ENCODE assay signal across 8 worm cellular contexts in the genomic region with DNA sequence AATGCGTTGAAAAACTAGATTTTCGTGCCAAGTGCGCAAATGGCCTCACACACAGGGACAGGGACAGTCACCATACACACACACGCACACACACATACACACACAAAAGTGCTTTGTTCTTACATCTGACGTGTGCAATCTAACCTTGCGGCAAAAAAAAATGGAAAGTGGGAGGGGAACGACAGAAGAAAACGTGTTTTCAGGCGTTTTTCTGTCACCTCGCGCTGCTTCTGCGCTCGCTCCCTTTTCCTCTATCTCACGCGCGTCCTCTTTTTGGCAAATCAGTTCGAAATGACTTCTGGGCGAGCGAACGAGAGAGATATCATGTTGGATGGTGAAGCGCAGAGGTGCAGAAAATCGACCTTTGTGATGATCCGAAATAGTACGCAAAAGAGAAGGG.
TF ChIP-seq lines count a peak whose summit lies in the region.

No protein-coding gene starts in this region.

TF ChIP-seq in whole organism, L1 larva, 84 proteins besides CTCF, POLR2A, EP300 and RAD21 (continues in another document):
- TF ChIP-seq ceh-90 (tag; optimal IDR thresholded peaks at IDR 0.05; lab: Kevin White, UChicago) (no peak), lin-35 (GFP tag; optimal IDR thresholded peaks at IDR 0.05; lab: Kevin White, UChicago) (peak in 1 of 2 experiments; percentile 46), elt-3 (tag; optimal IDR thresholded peaks at IDR 0.05; lab: Kevin White, UChicago) (peak in 2 of 6 experiments; percentile 25 to 47), mab-9 (GFP tag; IDR thresholded peaks at IDR 0.05; lab: Robert Waterston, UW) (no peak), nhr-84 (tag; optimal IDR thresholded peaks at IDR 0.05; lab: Kevin White, UChicago) (no peak), lir-3 (tag; optimal IDR thresholded peaks at IDR 0.05; lab: Kevin White, UChicago; ENCODE audit: poor library complexity) (no peak), hpl-2 (GFP tag; optimal IDR thresholded peaks at IDR 0.05; lab: Kevin White, UChicago) (no peak), ceh-63 (GFP tag; optimal IDR thresholded peaks at IDR 0.05; lab: Kevin White, UChicago) (no peak), mep-1 (tag; optimal IDR thresholded peaks at IDR 0.05; lab: Kevin White, UChicago) (no peak), isw-1 (GFP tag; IDR thresholded peaks at IDR 0.05; lab: Robert Waterston, UW) (no peak), tbx-2 (tag; optimal IDR thresholded peaks at IDR 0.05; lab: Kevin White, UChicago) (no peak)

TF ChIP-seq in whole organism, L2 larva, 48 proteins besides CTCF, POLR2A, EP300 and RAD21 (continues in another document):
- TF ChIP-seq fos-1 (tag; optimal IDR thresholded peaks at IDR 0.05; lab: Kevin White, UChicago) (peak; percentile 44), lsy-2 (tag; optimal IDR thresholded peaks at IDR 0.05; lab: Kevin White, UChicago) (no peak), sem-4 (tag; optimal IDR thresholded peaks at IDR 0.05; lab: Kevin White, UChicago) (peak; percentile 77), lin-11 (tag; optimal IDR thresholded peaks at IDR 0.05; lab: Kevin White, UChicago) (no peak), nhr-237 (tag; optimal IDR thresholded peaks at IDR 0.05; lab: Kevin White, UChicago) (no peak), nhr-129 (tag; optimal IDR thresholded peaks at IDR 0.05; lab: Kevin White, UChicago) (peak; percentile 46), dmd-4 (tag; optimal IDR thresholded peaks at IDR 0.05; lab: Kevin White, UChicago) (no peak), nhr-12 (tag; optimal IDR thresholded peaks at IDR 0.05; lab: Kevin White, UChicago) (no peak), nhr-21 (tag; optimal IDR thresholded peaks at IDR 0.05; lab: Kevin White, UChicago) (peak; percentile 67), ztf-4 (tag; optimal IDR thresholded peaks at IDR 0.05; lab: Kevin White, UChicago) (no peak), egl-27 (tag; optimal IDR thresholded peaks at IDR 0.05; lab: Kevin White, UChicago) (peak; percentile 17)

TF ChIP-seq in whole organism, L3 larva, 47 proteins besides CTCF, POLR2A, EP300 and RAD21 (continues in another document):
- peak; percentile 99 for TF ChIP-seq nhr-25 (tag; optimal IDR thresholded peaks at IDR 0.05; lab: Kevin White, UChicago)
- peak; percentile 87 for TF ChIP-seq nhr-43 (tag; optimal IDR thresholded peaks at IDR 0.05; lab: Kevin White, UChicago; ENCODE audit: poor library complexity, severe bottlenecking)
- TF ChIP-seq fkh-10 (GFP tag; optimal IDR thresholded peaks at IDR 0.05; lab: Kevin White, UChicago), result no peak
- peak; percentile 37 for TF ChIP-seq elt-2 (tag; optimal IDR thresholded peaks at IDR 0.05; lab: Kevin White, UChicago)
- peak; percentile 45 for TF ChIP-seq nfya-1 (tag; optimal IDR thresholded peaks at IDR 0.05; lab: Kevin White, UChicago; ENCODE audit: insufficient read depth)
- TF ChIP-seq pqm-1 (tag; optimal IDR thresholded peaks at IDR 0.05; lab: Kevin White, UChicago), result peak; percentile 10
- peak in 1 of 3 experiments; percentile 75 for TF ChIP-seq elt-3 (tag; optimal IDR thresholded peaks at IDR 0.05; lab: Kevin White, UChicago)
- peak; percentile 79 for TF ChIP-seq lsy-12 (tag; optimal IDR thresholded peaks at IDR 0.05; lab: Kevin White, UChicago)
- TF ChIP-seq ceh-82 (tag; optimal IDR thresholded peaks at IDR 0.05; lab: Kevin White, UChicago), result no peak
- TF ChIP-seq hmg-11 (tag; optimal IDR thresholded peaks at IDR 0.05; lab: Kevin White, UChicago), result peak; percentile 47

TF ChIP-seq in whole organism, L4 larva, 104 proteins besides CTCF, POLR2A, EP300 and RAD21 (continues in another document):
- TF ChIP-seq lin-15B (tag; optimal IDR thresholded peaks at IDR 0.05; lab: Kevin White, UChicago), result no peak
- TF ChIP-seq unc-62 (GFP tag; optimal IDR thresholded peaks at IDR 0.05 in 1 of 2; lab: Kevin White, UChicago), result peak in 1 of 2 experiments; percentile 97
- TF ChIP-seq unc-62 (tag; optimal IDR thresholded peaks at IDR 0.05; lab: Kevin White, UChicago), result no peak
- TF ChIP-seq hlh-30 (tag; optimal IDR thresholded peaks at IDR 0.05; lab: Kevin White, UChicago; ENCODE audit: insufficient read depth), result peak; percentile 91
- peak; percentile 68 to 93 for TF ChIP-seq mdl-1 (tag; optimal IDR thresholded peaks at IDR 0.05; lab: Kevin White, UChicago)
- TF ChIP-seq aha-1 (tag; lab: Kevin White, UChicago), result peak; percentile 99
- no peak for TF ChIP-seq mdt-29 (GFP tag; IDR thresholded peaks at IDR 0.05; lab: Robert Waterston, UW)
- TF ChIP-seq ces-1 (GFP tag; optimal IDR thresholded peaks at IDR 0.05; lab: Kevin White, UChicago), result no peak
- TF ChIP-seq set-16 (GFP tag; IDR thresholded peaks at IDR 0.05; lab: Robert Waterston, UW), result peak; percentile 57
- TF ChIP-seq lim-7 (GFP tag; IDR thresholded peaks at IDR 0.05; lab: Robert Waterston, UW), result no peak
- TF ChIP-seq ztf-11 (tag; optimal IDR thresholded peaks at IDR 0.05; lab: Kevin White, UChicago), result no peak

TF ChIP-seq in whole organism, late embryonic, 69 proteins besides CTCF, POLR2A, EP300 and RAD21:
- TF ChIP-seq rnt-1 (tag; optimal IDR thresholded peaks at IDR 0.05; lab: Kevin White, UChicago), result peak; percentile 40
- TF ChIP-seq elt-4 (tag; optimal IDR thresholded peaks at IDR 0.05; lab: Kevin White, UChicago), result no peak
- peak; percentile 25 for TF ChIP-seq tbx-2 (tag; optimal IDR thresholded peaks at IDR 0.05; lab: Kevin White, UChicago)

TF ChIP-seq in whole organism, midembryonic, 9 proteins besides CTCF, POLR2A, EP300 and RAD21:
- TF ChIP-seq ref-1 (GFP tag; conservative IDR thresholded peaks at IDR 0.05; lab: Robert Waterston, UW) (no peak), tab-1 (GFP tag; IDR thresholded peaks at IDR 0.05; lab: Robert Waterston, UW) (no peak), flt-1 (GFP tag; IDR thresholded peaks at IDR 0.05; lab: Robert Waterston, UW) (no peak), klf-2 (GFP tag; conservative IDR thresholded peaks at IDR 0.05; lab: Robert Waterston, UW) (no peak), ztf-29 (GFP tag; IDR thresholded peaks at IDR 0.05; lab: Robert Waterston, UW) (no peak), med-1 (GFP tag; optimal IDR thresholded peaks at IDR 0.05; lab: Kevin White, UChicago; ENCODE audit: insufficient read depth) (no peak), ztf-23 (GFP tag; IDR thresholded peaks at IDR 0.05; lab: Robert Waterston, UW) (0 out of 2 replicates have a peak, but pooled peaks have one; percentile 49)
TF ChIP-seq in whole organism, midembryonic: peak in this region for 1.

TF ChIP-seq in whole organism, mixed stage, embryonic, 35 proteins besides CTCF, POLR2A, EP300 and RAD21:
- TF ChIP-seq blmp-1 (tag; optimal IDR thresholded peaks at IDR 0.05; lab: Kevin White, UChicago) (peak; percentile 17), unc-120 (tag; optimal IDR thresholded peaks at IDR 0.05; lab: Kevin White, UChicago; ENCODE audit: poor library complexity, severe bottlenecking) (peak; percentile 5), sptf-1 (tag; optimal IDR thresholded peaks at IDR 0.05; lab: Kevin White, UChicago) (no peak), mab-5 (tag; optimal IDR thresholded peaks at IDR 0.05; lab: Kevin White, UChicago) (no peak), ham-2 (GFP tag; optimal IDR thresholded peaks at IDR 0.05; lab: Kevin White, UChicago) (peak; percentile 31), nhr-237 (tag; optimal IDR thresholded peaks at IDR 0.05; lab: Kevin White, UChicago) (peak; percentile 27), sem-2 (GFP tag; optimal IDR thresholded peaks at IDR 0.05; lab: Kevin White, UChicago) (peak; percentile 15), drap-1 (GFP tag; optimal IDR thresholded peaks at IDR 0.05; lab: Kevin White, UChicago) (peak; percentile 5)

TF ChIP-seq in whole organism, young adult, 124 proteins besides CTCF, POLR2A, EP300 and RAD21:
- TF ChIP-seq pbrm-1 (GFP tag; IDR thresholded peaks at IDR 0.05; lab: Robert Waterston, UW), result no peak
- peak; percentile 18; the same call in 1 of the 2 replicates for TF ChIP-seq dox-1 (GFP tag; IDR thresholded peaks at IDR 0.05; lab: Robert Waterston, UW)
- 0 out of 2 replicates have a peak, but pooled peaks have one; percentile 41 for TF ChIP-seq madf-3 (GFP tag; IDR thresholded peaks at IDR 0.05; lab: Robert Waterston, UW)
- peak; percentile 60 for TF ChIP-seq somi-1 (GFP tag; optimal IDR thresholded peaks at IDR 0.05; lab: Kevin White, UChicago)
- TF ChIP-seq him-1 (tag; optimal IDR thresholded peaks at IDR 0.05; lab: Kevin White, UChicago), result no peak
- no peak for TF ChIP-seq cebp-1 (GFP tag; IDR thresholded peaks at IDR 0.05; lab: Robert Waterston, UW)
- peak; percentile 50 for TF ChIP-seq cebp-1 (tag; optimal IDR thresholded peaks at IDR 0.05; lab: Kevin White, UChicago)
- TF ChIP-seq lin-40 (tag; optimal IDR thresholded peaks at IDR 0.05; lab: Kevin White, UChicago), result peak; percentile 42
- TF ChIP-seq egrh-3 (GFP tag; IDR thresholded peaks at IDR 0.05; lab: Robert Waterston, UW), result peak; percentile 72; the same call in 1 of the 2 replicates
- peak; percentile 8 for TF ChIP-seq ceh-27 (GFP tag; optimal IDR thresholded peaks at IDR 0.05; lab: Kevin White, UChicago)
- TF ChIP-seq zfh-2 (GFP tag; conservative IDR thresholded peaks at IDR 0.05; lab: Robert Waterston, UW), result peak; percentile 74
